Worm (Caenorhabditis elegans): ENCODE results near the gene C45G7.4.

Gene C45G7.4

ce11 chrIV:2390251-2390672, 42.5 kb upstream of the C45G7.4 start:
- TF ChIP-seq nfya-1 (tag; optimal IDR thresholded peaks at IDR 0.05) (peak; percentile 6), odd-2 (tag; optimal IDR thresholded peaks at IDR 0.05) (no peak), syd-9 (tag; optimal IDR thresholded peaks at IDR 0.05) (no peak), hlh-13 (GFP tag; optimal IDR thresholded peaks at IDR 0.05) (no peak)

- TF ChIP-seq pqm-1 (tag; optimal IDR thresholded peaks at IDR 0.05), result no peak
- TF ChIP-seq C38D4.7 (GFP tag; optimal IDR thresholded peaks at IDR 0.05), result no peak
- no peak for TF ChIP-seq ceh-31 (tag; optimal IDR thresholded peaks at IDR 0.05)
- no peak for TF ChIP-seq pag-3 (tag; optimal IDR thresholded peaks at IDR 0.05; ENCODE audit: borderline replicate concordance)
- no peak for TF ChIP-seq hlh-6 (tag; optimal IDR thresholded peaks at IDR 0.05)
- no peak for TF ChIP-seq zip-5 (tag; optimal IDR thresholded peaks at IDR 0.05)
- no peak for TF ChIP-seq sox-4 (tag; optimal IDR thresholded peaks at IDR 0.05)
- no peak for TF ChIP-seq ceh-9 (tag; optimal IDR thresholded peaks at IDR 0.05)
- TF ChIP-seq ceh-19 (GFP tag; optimal IDR thresholded peaks at IDR 0.05), result no peak
- TF ChIP-seq hlh-8 (tag; optimal IDR thresholded peaks at IDR 0.05), result no peak
- TF ChIP-seq ceh-2 (tag; optimal IDR thresholded peaks at IDR 0.05), result no peak
- no peak for TF ChIP-seq hlh-30 (tag; optimal IDR thresholded peaks at IDR 0.05; ENCODE audit: insufficient read depth)
- no peak for TF ChIP-seq F13H6.1 (tag; optimal IDR thresholded peaks at IDR 0.05)
- TF ChIP-seq tbx-7 (tag; optimal IDR thresholded peaks at IDR 0.05), result no peak
- no peak for TF ChIP-seq ref-2 (tag; optimal IDR thresholded peaks at IDR 0.05)
These were observed 42.0 kb upstream of the C45G7.4 start, which contains the start of gene eri-5 for ce11 chrIV:2390804-2391203. eri-5 (plus strand) TSS chrIV:2390821.

ce11 chrIV:2391809-2392208, 41.0 kb upstream of the C45G7.4 start:
- TF ChIP-seq ceh-48 (tag; optimal IDR thresholded peaks at IDR 0.05), result peak; percentile 47
- no peak for TF ChIP-seq odd-2 (tag; optimal IDR thresholded peaks at IDR 0.05)
- no peak for TF ChIP-seq gmeb-2 (tag; optimal IDR thresholded peaks at IDR 0.05)
- TF ChIP-seq pha-4 (tag; optimal IDR thresholded peaks at IDR 0.05), result no peak
- TF ChIP-seq ceh-30 (tag; optimal IDR thresholded peaks at IDR 0.05), result no peak

ce11 chrIV:2393023-2393422, 39.8 kb upstream of the C45G7.4 start:
- TF ChIP-seq unc-42 (tag; optimal IDR thresholded peaks at IDR 0.05) (no peak), fax-1 (tag; optimal IDR thresholded peaks at IDR 0.05) (no peak), nhr-11 (tag; optimal IDR thresholded peaks at IDR 0.05) (no peak), ceh-6 (GFP tag; optimal IDR thresholded peaks at IDR 0.05) (no peak), lim-6 (tag; optimal IDR thresholded peaks at IDR 0.05) (no peak), pha-4 (tag; optimal IDR thresholded peaks at IDR 0.05) (no peak), npax-4 (tag; optimal IDR thresholded peaks at IDR 0.05) (no peak)

ce11 chrIV:2395997-2396396, 36.8 kb upstream of the C45G7.4 start:
- TF ChIP-seq pqm-1 (tag; optimal IDR thresholded peaks at IDR 0.05) (no peak), dmd-4 (tag; optimal IDR thresholded peaks at IDR 0.05; ENCODE audit: borderline replicate concordance) (no peak), nhr-11 (tag; optimal IDR thresholded peaks at IDR 0.05) (no peak), K09A11.1 (tag; optimal IDR thresholded peaks at IDR 0.05; ENCODE audit: insufficient read depth) (no peak), ceh-34 (tag; optimal IDR thresholded peaks at IDR 0.05) (no peak), ceh-48 (tag; optimal IDR thresholded peaks at IDR 0.05) (peak; percentile 41)

- TF ChIP-seq ceh-45 (GFP tag; IDR thresholded peaks at IDR 0.05), result 0 out of 2 replicates have a peak, but pooled peaks have one; percentile 31
- peak; percentile 21 for TF ChIP-seq elt-4 (tag; optimal IDR thresholded peaks at IDR 0.05)
- TF ChIP-seq hlh-6 (tag; optimal IDR thresholded peaks at IDR 0.05), result no peak
These were observed 34.5 kb upstream of the C45G7.4 start for ce11 chrIV:2398317-2398716.

All from whole organism, late embryonic.